Worm (Caenorhabditis elegans) whole organism, young adult: Measurements from ENCODE around the gene H19J13.2.

Experiments
- B0336.3 ChIP-seq: fragments of 200-800 bp; sonication (Bioruptor generic); IDR thresholded peaks from 2 replicates; pipeline ENCODE4 v1.3.6; 2022; ENCODE audit warnings: missing genetic modification characterization, missing compliant biosample characterization
- F10E7.11 ChIP-seq: sonication (generic microtip); optimal IDR thresholded peaks from 2 replicates; lab custom pipeline; 2017; ENCODE audit warnings: mild to moderate bottlenecking, missing genetic modification characterization, moderate library complexity, missing compliant biosample characterization
- F22D6.2 ChIP-seq: sonication (generic microtip); optimal IDR thresholded peaks from 2 replicates; lab custom pipeline; 2016; ENCODE audit warnings: mild to moderate bottlenecking, missing genetic modification characterization, missing compliant biosample characterization
- F23B12.7 ChIP-seq: sonication (generic microtip); optimal IDR thresholded peaks from 2 replicates; lab custom pipeline; 2017; ENCODE audit warnings: missing genetic modification characterization, mild to moderate bottlenecking, missing compliant biosample characterization, antibody characterized with exemption, moderate library complexity; ENCODE audit not compliant: insufficient read depth
- F39B2.1 ChIP-seq: fragments of 200-800 bp; sonication (Bioruptor generic); IDR thresholded peaks from 2 replicates; pipeline ENCODE4 v1.3.6; 2022; ENCODE audit warnings: missing genetic modification reagents, missing genetic modification characterization, missing compliant biosample characterization
- F49E8.2 ChIP-seq: sonication (generic microtip); optimal IDR thresholded peaks from 3 replicates; lab custom pipeline; 2017; ENCODE audit warnings: missing genetic modification characterization, mild to moderate bottlenecking, missing compliant biosample characterization, antibody characterized with exemption, moderate library complexity; ENCODE audit not compliant: insufficient read depth
- F57A8.1 ChIP-seq: fragments of 200-800 bp; sonication (Bioruptor generic); optimal IDR thresholded peaks from 2 replicates; lab custom pipeline; 2018; ENCODE audit warnings: mild to moderate bottlenecking, missing genetic modification characterization, moderate library complexity, missing compliant biosample characterization
- ZK185.1 ChIP-seq: sonication (generic microtip); optimal IDR thresholded peaks from 2 replicates; lab custom pipeline; 2016; ENCODE audit warnings: mild to moderate bottlenecking, missing genetic modification characterization, missing compliant biosample characterization; ENCODE audit not compliant: poor library complexity, severe bottlenecking
- akir-1 ChIP-seq: fragments of 200-800 bp; sonication (Bioruptor generic); optimal IDR thresholded peaks from 2 replicates; lab custom pipeline; 2018; ENCODE audit warnings: mild to moderate bottlenecking, missing genetic modification characterization, moderate library complexity, missing compliant biosample characterization
- atf-7 ChIP-seq: sonication (generic microtip); optimal IDR thresholded peaks from 2 replicates; lab custom pipeline; 2017; ENCODE audit warnings: mild to moderate bottlenecking, missing genetic modification characterization, missing compliant biosample characterization
- bed-2 ChIP-seq: fragments of 200-800 bp; sonication (Bioruptor generic); IDR thresholded peaks from 2 replicates; pipeline ENCODE4 v1.3.6; 2022; ENCODE audit warnings: missing genetic modification reagents, missing genetic modification characterization, missing compliant biosample characterization
- dpff-1 ChIP-seq: sonication (generic microtip); optimal IDR thresholded peaks from 2 replicates; lab custom pipeline; 2017; ENCODE audit warnings: mild to moderate bottlenecking, missing genetic modification characterization, missing compliant biosample characterization
- hlh-26 ChIP-seq: fragments of 200-800 bp; sonication (Bioruptor generic); conservative IDR thresholded peaks from 2 replicates; pipeline ENCODE4 v1.3.6; 2022; ENCODE audit warnings: missing genetic modification reagents, missing genetic modification characterization, missing compliant biosample characterization
- hrde-1 ChIP-seq: sonication (generic microtip); optimal IDR thresholded peaks from 2 replicates; lab custom pipeline; 2016; ENCODE audit warnings: missing genetic modification characterization, mild to moderate bottlenecking, missing compliant biosample characterization, moderate library complexity, missing genotype, missing genetic modification reagents, borderline replicate concordance
- let-607 ChIP-seq, 2 experiments: fragments of 200-800 bp in 1 of 2; sonication (Bioruptor generic) in 1 of 2; sonication (generic microtip) in 1 of 2; optimal IDR thresholded peaks; 2 replicates each; lab custom pipeline; 2016 to 2018; ENCODE audit warnings: mild to moderate bottlenecking in 2 of 2, missing compliant biosample characterization in 2 of 2, missing genetic modification characterization in 2 of 2, moderate library complexity in 2 of 2, missing genotype in 1 of 2
- lin-35 ChIP-seq, 3 experiments: fragments of 150-350 bp in 2 of 3; sonication (generic microtip) in 1 of 3; optimal IDR thresholded peaks; 2 replicates each; lab custom pipeline; 2014 to 2018; ENCODE audit warnings: missing biosample characterization in 3 of 3, missing genetic modification characterization in 3 of 3, missing genetic modification reagents in 3 of 3
- lin-54 ChIP-seq: fragments of 200-800 bp; sonication (Bioruptor generic); optimal IDR thresholded peaks from 2 replicates; lab custom pipeline; 2018; ENCODE audit warnings: mild to moderate bottlenecking, missing genetic modification characterization, missing compliant biosample characterization
- lir-1 ChIP-seq: fragments of 200-800 bp; sonication (Bioruptor generic); conservative IDR thresholded peaks from 2 replicates; pipeline ENCODE4 v1.3.6; 2022; ENCODE audit warnings: missing genetic modification reagents, missing genetic modification characterization, missing compliant biosample characterization
- madf-3 ChIP-seq: fragments of 200-800 bp; sonication (Bioruptor generic); IDR thresholded peaks from 2 replicates; pipeline ENCODE4 v1.3.6; 2022; ENCODE audit warnings: missing genetic modification reagents, missing genetic modification characterization, missing compliant biosample characterization
- nfyb-1 ChIP-seq: fragments of 200-800 bp; sonication (Bioruptor generic); IDR thresholded peaks from 2 replicates; pipeline ENCODE4 v1.3.6; 2022; ENCODE audit warnings: missing genetic modification reagents, missing genetic modification characterization, missing compliant biosample characterization
- nhr-120 ChIP-seq: fragments of 200-800 bp; sonication (Bioruptor generic); IDR thresholded peaks from 2 replicates; pipeline ENCODE4 v1.3.6; 2022; ENCODE audit warnings: missing genetic modification characterization, missing compliant biosample characterization
- nhr-27 ChIP-seq: fragments of 200-800 bp; sonication (Bioruptor generic); optimal IDR thresholded peaks from 2 replicates; lab custom pipeline; 2018; ENCODE audit warnings: mild to moderate bottlenecking, missing genetic modification characterization, moderate library complexity, missing compliant biosample characterization
- nhr-80 ChIP-seq: sonication (generic microtip); optimal IDR thresholded peaks from 2 replicates; lab custom pipeline; 2016; ENCODE audit warnings: missing genetic modification characterization, missing compliant biosample characterization
- snpc-3.4 ChIP-seq: sonication (generic microtip); optimal IDR thresholded peaks from 2 replicates; lab custom pipeline; 2017; ENCODE audit warnings: missing genetic modification characterization, mild to moderate bottlenecking, missing compliant biosample characterization, antibody characterized with exemption, moderate library complexity, missing genotype, missing genetic modification reagents
- snpc-4 ChIP-seq, 5 experiments: fragments of 150-350 bp in 1 of 5; sonication (generic microtip) in 4 of 5; optimal IDR thresholded peaks; 2 replicates each; lab custom pipeline; 2014 to 2018; ENCODE audit warnings: missing genetic modification characterization in 5 of 5, missing biosample characterization in 3 of 5, antibody characterized with exemption in 2 of 5, mild to moderate bottlenecking in 2 of 5, missing compliant biosample characterization in 2 of 5, missing genotype in 2 of 5, moderate library complexity in 2 of 5, missing genetic modification reagents in 1 of 5
- unc-130 ChIP-seq: sonication (generic microtip); optimal IDR thresholded peaks from 2 replicates; lab custom pipeline; 2016; ENCODE audit warnings: missing genetic modification reagents, missing genetic modification characterization, missing compliant biosample characterization

H19J13.2 gene

ce11 chrX:12230357-12230756 is 43.4 kb downstream of the H19J13.2 start:
- TF ChIP-seq let-607 (tag; optimal IDR thresholded peaks at IDR 0.05; lab: Kevin White, UChicago), result peak in 1 of 2 experiments; percentile 10
- TF ChIP-seq nfyb-1 (GFP tag; lab: Robert Waterston, UW), result 0 out of 2 replicates have a peak, but pooled peaks have one; percentile 34
- TF ChIP-seq nhr-80 (tag; lab: Kevin White, UChicago), result peak; percentile 83
- no peak for TF ChIP-seq atf-7 (tag; lab: Kevin White, UChicago)
- no peak for TF ChIP-seq nhr-120

- TF ChIP-seq nhr-27 (tag; lab: Kevin White, UChicago) (no peak), F10E7.11 (tag; lab: Kevin White, UChicago) (no peak), B0336.3 (no peak), unc-130 (GFP tag; lab: Kevin White, UChicago) (no peak), F39B2.1 (GFP tag; lab: Robert Waterston, UW) (no peak), lin-54 (GFP tag; lab: Kevin White, UChicago) (no peak), hrde-1 (tag; lab: Kevin White, UChicago) (no peak), akir-1 (GFP tag; lab: Kevin White, UChicago) (no peak), F23B12.7 (tag; lab: Kevin White, UChicago) (no peak), ZK185.1 (tag; lab: Kevin White, UChicago) (no peak), madf-3 (no peak), hlh-26 (no peak), snpc-3.4 (no peak), F22D6.2 (no peak), F49E8.2 (no peak), lir-1 (GFP tag; lab: Robert Waterston, UW) (no peak), dpff-1 (no peak), F57A8.1 (GFP tag; lab: Kevin White, UChicago) (no peak), nfyb-1 (GFP tag; lab: Robert Waterston, UW) (no peak)
These were observed 44.1 kb downstream of the H19J13.2 start, which contains the start of gene cest-7 for ce11 chrX:12229651-12230050. cest-7 (plus strand) TSS chrX:12229951.

DNA sequence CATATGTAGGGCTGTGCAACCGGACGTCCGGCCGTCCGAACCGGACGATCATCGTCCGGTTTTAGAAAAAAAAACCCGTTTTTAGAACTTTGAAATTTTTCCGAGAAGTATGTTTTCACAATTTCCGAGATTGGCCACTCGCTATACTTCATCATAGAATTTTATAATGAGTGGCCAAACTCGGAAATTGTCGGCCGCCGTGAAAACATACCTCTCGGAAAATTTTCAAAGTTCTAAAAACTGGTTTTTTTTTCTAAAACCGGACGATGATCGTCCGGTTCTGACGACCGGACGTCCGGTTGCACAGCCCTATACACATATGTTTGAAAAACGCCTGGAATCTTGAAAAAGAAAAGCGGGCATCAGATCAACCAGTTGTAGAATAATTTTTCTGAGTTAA is 46.6 kb downstream of the H19J13.2 start:
- TF ChIP-seq snpc-4 (GFP tag; optimal IDR thresholded peaks at IDR 0.05; lab: Kevin White, UChicago) (no peak), snpc-4 (tag; optimal IDR thresholded peaks at IDR 0.05; lab: Kevin White, UChicago) (peak in 2 of 4 experiments; percentile 79 to 83), bed-2 (no peak)

DNA sequence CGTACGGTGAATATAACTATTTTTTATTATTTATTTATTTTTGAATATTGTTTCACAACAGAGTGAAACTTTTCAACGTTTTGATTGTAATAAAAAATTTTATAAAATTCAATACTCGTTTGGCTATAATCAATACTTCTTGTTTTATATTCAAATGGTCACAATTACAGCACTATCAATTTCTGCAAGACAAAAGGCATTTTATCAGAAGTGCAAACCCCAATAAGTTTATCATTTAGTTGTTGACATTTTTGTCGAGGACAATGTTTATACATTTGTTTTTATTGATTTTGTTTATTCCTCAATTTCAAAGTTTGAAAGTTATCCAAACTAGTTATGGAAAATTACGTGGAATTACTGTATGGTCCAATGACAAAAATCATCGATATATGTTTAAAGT is 47.8 kb downstream of the H19J13.2 start, which contains the start of gene cest-9.1:
TSS of gene cest-9.1 (plus strand) at position 213 of the 400 bp plus-strand sequence.
- TF ChIP-seq lin-35 (GFP tag; optimal IDR thresholded peaks at IDR 0.05; lab: Kevin White, UChicago) (no peak), nhr-80 (tag; lab: Kevin White, UChicago) (peak; percentile 10)
